Fruit fly (Drosophila melanogaster) whole organism, embryonic: ENCODE results near the gene CG15725.
A peak's percentile ranks its signal among the peaks of the same experiment; 100 is the strongest.

Experiments used
- ATbp ChIP-seq: fragments of 200-800 bp; sonication (Bioruptor generic); optimal IDR thresholded peaks from 2 replicates; lab custom pipeline; 2017; ENCODE audit warnings: missing biosample characterization, mild to moderate bottlenecking, missing genetic modification characterization, missing genetic modification reagents
- Aef1 ChIP-seq: fragments of 200-800 bp; sonication (Bioruptor generic); IDR thresholded peaks from 3 replicates; pipeline ENCODE4 v1.3.6; 2022; ENCODE audit warnings: missing biosample characterization, missing genetic modification characterization
- B-H2 ChIP-seq: fragments of 200-800 bp; sonication (Bioruptor generic); optimal IDR thresholded peaks from 2 replicates; lab custom pipeline; 2018; ENCODE audit warnings: missing biosample characterization, mild to moderate bottlenecking, missing genetic modification characterization
- CG1024 ChIP-seq: fragments of 200-800 bp; sonication (Bioruptor generic); IDR thresholded peaks from 2 replicates; pipeline ENCODE4 v1.3.6; 2022; ENCODE audit warnings: missing biosample characterization, missing genetic modification characterization
- CG10366 ChIP-seq: fragments of 200-800 bp; sonication (Bioruptor generic); IDR thresholded peaks from 2 replicates; pipeline ENCODE4 v1.3.6; 2022; ENCODE audit warnings: missing biosample characterization, missing genetic modification characterization
- CG10431 ChIP-seq: fragments of 200-800 bp; sonication (Bioruptor generic); optimal IDR thresholded peaks from 3 replicates; lab custom pipeline; 2018; ENCODE audit warnings: missing biosample characterization, mild to moderate bottlenecking, missing genetic modification characterization
- CG10543 ChIP-seq: fragments of 200-800 bp; sonication (Bioruptor generic); optimal IDR thresholded peaks from 3 replicates; lab custom pipeline; 2017; ENCODE audit warnings: missing biosample characterization, mild to moderate bottlenecking, missing genetic modification characterization, moderate library complexity
- CG10979 ChIP-seq: fragments of 200-800 bp; sonication (Bioruptor generic); optimal IDR thresholded peaks from 2 replicates; lab custom pipeline; 2018; ENCODE audit warnings: missing biosample characterization, mild to moderate bottlenecking, missing genetic modification characterization, moderate library complexity
- CG11085 ChIP-seq: fragments of 200-800 bp; sonication (Bioruptor generic); IDR thresholded peaks from 2 replicates; pipeline ENCODE4 v1.3.6; 2022; ENCODE audit warnings: missing biosample characterization, missing genetic modification characterization
- CG11723 ChIP-seq: fragments of 200-800 bp; sonication (Bioruptor generic); optimal IDR thresholded peaks from 2 replicates; lab custom pipeline; 2017; ENCODE audit warnings: missing biosample characterization, mild to moderate bottlenecking, missing genetic modification characterization
- CG12942 ChIP-seq: fragments of 200-800 bp; sonication (Bioruptor generic); optimal IDR thresholded peaks from 3 replicates; lab custom pipeline; 2016; ENCODE audit warnings: missing biosample characterization, missing genetic modification characterization
- CG15479 ChIP-seq: fragments of 200-800 bp; sonication (Bioruptor generic); optimal IDR thresholded peaks from 3 replicates; lab custom pipeline; 2019; ENCODE audit warnings: missing biosample characterization, mild to moderate bottlenecking, missing genetic modification characterization, moderate library complexity
- CG15601 ChIP-seq: fragments of 200-800 bp; sonication (Bioruptor generic); optimal IDR thresholded peaks from 3 replicates; lab custom pipeline; 2019; ENCODE audit warnings: missing biosample characterization, mild to moderate bottlenecking, missing genetic modification characterization, moderate library complexity
- CG17612 ChIP-seq: fragments of 200-800 bp; sonication (Bioruptor generic); IDR thresholded peaks from 2 replicates; pipeline ENCODE4 v1.3.6; 2022; ENCODE audit warnings: missing biosample characterization, missing genetic modification characterization
- CG2129 ChIP-seq: fragments of 200-800 bp; sonication (Bioruptor generic); IDR thresholded peaks from 2 replicates; pipeline ENCODE4 v1.3.6; 2022; ENCODE audit warnings: missing biosample characterization, missing genetic modification characterization; ENCODE audit not compliant: partially characterized antibody
- CG34376 ChIP-seq: fragments of 200-800 bp; sonication (Bioruptor generic); optimal IDR thresholded peaks from 2 replicates; lab custom pipeline; 2018; ENCODE audit warnings: missing biosample characterization, mild to moderate bottlenecking, missing genetic modification characterization
- CG3995 ChIP-seq: fragments of 200-800 bp; sonication (Bioruptor generic); optimal IDR thresholded peaks from 3 replicates; lab custom pipeline; 2016; ENCODE audit warnings: missing biosample characterization, missing genetic modification characterization
- CG42726 ChIP-seq: fragments of 200-800 bp; sonication (Bioruptor generic); IDR thresholded peaks from 2 replicates; pipeline ENCODE4 v1.3.6; 2022; ENCODE audit warnings: missing biosample characterization, missing genetic modification characterization; ENCODE audit not compliant: partially characterized antibody
- CG4282 ChIP-seq: fragments of 200-800 bp; sonication (Bioruptor generic); optimal IDR thresholded peaks from 2 replicates; lab custom pipeline; 2016; ENCODE audit warnings: missing biosample characterization, missing genetic modification characterization
- CG4360 ChIP-seq: fragments of 200-800 bp; sonication (Bioruptor generic); IDR thresholded peaks from 2 replicates; pipeline ENCODE4 v1.3.6; 2022; ENCODE audit warnings: missing biosample characterization, missing genetic modification characterization
- CG5953 ChIP-seq: fragments of 200-800 bp; sonication (Bioruptor generic); IDR thresholded peaks from 2 replicates; pipeline ENCODE4 v1.3.6; 2022; ENCODE audit warnings: missing biosample characterization, missing genetic modification characterization
- CG7357 ChIP-seq: fragments of 200-800 bp; sonication (Bioruptor generic); IDR thresholded peaks from 3 replicates; pipeline ENCODE4 v1.3.6; 2022; ENCODE audit warnings: missing biosample characterization, missing genetic modification characterization
- Dll ChIP-seq: fragments of 200-800 bp; sonication (Bioruptor generic); IDR thresholded peaks from 4 replicates; pipeline ENCODE4 v1.3.6; 2022; ENCODE audit warnings: missing biosample characterization, missing genetic modification characterization; ENCODE audit not compliant: partially characterized antibody
- Dp ChIP-seq: fragments of 200-800 bp; sonication (Bioruptor generic); optimal IDR thresholded peaks from 2 replicates; lab custom pipeline; 2018; ENCODE audit warnings: missing biosample characterization, mild to moderate bottlenecking, missing genetic modification characterization, moderate library complexity
- HHEX ChIP-seq: fragments of 200-800 bp; sonication (Bioruptor generic); optimal IDR thresholded peaks from 3 replicates; lab custom pipeline; 2017; ENCODE audit warnings: missing biosample characterization, mild to moderate bottlenecking, missing genetic modification characterization, missing genetic modification reagents
- Hr78 ChIP-seq, 2 experiments: fragments of 200-800 bp in 1 of 2; fragments of >200 bp in 1 of 2; sonication (Bioruptor generic) in 1 of 2; optimal IDR thresholded peaks; 2 replicates each; lab custom pipeline; 2017 to 2019; ENCODE audit warnings: missing biosample characterization in 2 of 2, missing genetic modification characterization in 2 of 2, mild to moderate bottlenecking in 1 of 2, moderate library complexity in 1 of 2
- Lhr ChIP-seq: fragments of 200-800 bp; sonication (Bioruptor generic); optimal IDR thresholded peaks from 3 replicates; lab custom pipeline; 2017; ENCODE audit warnings: mild to moderate bottlenecking, missing biosample characterization, missing genetic modification reagents, missing genetic modification characterization
- Poxn ChIP-seq: fragments of 200-800 bp; sonication (Bioruptor generic); IDR thresholded peaks from 2 replicates; pipeline ENCODE4 v1.3.6; 2022; ENCODE audit warnings: missing biosample characterization, missing genetic modification characterization
- Trl ChIP-seq, 3 experiments: fragments of >200 bp in 2 of 3; fragments of 200-800 bp in 1 of 3; sonication (Bioruptor generic) in 1 of 3; optimal IDR thresholded peaks; 2 replicates in 1 of 3; 3 replicates in 2 of 3; lab custom pipeline; 2016 to 2017; ENCODE audit warnings: missing biosample characterization in 1 of 3, missing genetic modification characterization in 1 of 3
- abd-A ChIP-seq: fragments of 200-800 bp; sonication (Bioruptor generic); optimal IDR thresholded peaks from 3 replicates; lab custom pipeline; 2019; ENCODE audit warnings: missing biosample characterization, mild to moderate bottlenecking, missing genetic modification characterization, moderate library complexity
- bsh ChIP-seq, 2 experiments: fragments of 200-800 bp; sonication (Bioruptor generic); optimal IDR thresholded peaks; 2 replicates each; lab custom pipeline; 2017 to 2018; ENCODE audit warnings: mild to moderate bottlenecking in 2 of 2, missing biosample characterization in 2 of 2, missing genetic modification characterization in 2 of 2, moderate library complexity in 1 of 2
- caup ChIP-seq: fragments of 200-800 bp; sonication (Bioruptor generic); optimal IDR thresholded peaks from 3 replicates; lab custom pipeline; 2017; ENCODE audit warnings: missing biosample characterization, mild to moderate bottlenecking, missing genetic modification characterization, moderate library complexity; ENCODE audit not compliant: severe bottlenecking
- cg ChIP-seq: fragments of 200-800 bp; sonication (Bioruptor generic); optimal IDR thresholded peaks from 3 replicates; lab custom pipeline; 2019; ENCODE audit warnings: missing biosample characterization, mild to moderate bottlenecking, missing genetic modification characterization, moderate library complexity
- emc ChIP-seq: fragments of 200-800 bp; sonication (Bioruptor generic); optimal IDR thresholded peaks from 2 replicates; lab custom pipeline; 2016; ENCODE audit warnings: missing biosample characterization, missing genetic modification characterization
- jumu ChIP-seq: fragments of 200-800 bp; sonication (Bioruptor generic); optimal IDR thresholded peaks from 3 replicates; lab custom pipeline; 2016; ENCODE audit warnings: missing biosample characterization, missing genetic modification characterization
- ken ChIP-seq: fragments of 200-800 bp; sonication (Bioruptor generic); IDR thresholded peaks from 3 replicates; pipeline ENCODE4 v1.3.6; 2022; ENCODE audit warnings: missing biosample characterization, missing genetic modification characterization
- nau ChIP-seq: fragments of 200-800 bp; sonication (Bioruptor generic); optimal IDR thresholded peaks from 3 replicates; lab custom pipeline; 2017; ENCODE audit warnings: missing biosample characterization, mild to moderate bottlenecking, missing genetic modification characterization, missing genetic modification reagents
- nom ChIP-seq: fragments of 200-800 bp; sonication (Bioruptor generic); optimal IDR thresholded peaks from 2 replicates; lab custom pipeline; 2017; ENCODE audit warnings: missing biosample characterization, missing genetic modification characterization, mild to moderate bottlenecking, moderate library complexity, missing genetic modification reagents
- pros ChIP-seq: fragments of 200-800 bp; sonication (Bioruptor generic); optimal IDR thresholded peaks from 3 replicates; lab custom pipeline; 2019; ENCODE audit warnings: missing biosample characterization, mild to moderate bottlenecking, missing genetic modification characterization, moderate library complexity
- psq ChIP-seq: fragments of 200-800 bp; sonication (Bioruptor generic); optimal IDR thresholded peaks from 2 replicates; lab custom pipeline; 2017; ENCODE audit warnings: missing biosample characterization, missing genetic modification characterization
- rib ChIP-seq: fragments of 200-800 bp; sonication (Bioruptor generic); IDR thresholded peaks from 2 replicates; pipeline ENCODE4 v1.3.6; 2022; ENCODE audit warnings: missing biosample characterization, missing genetic modification characterization
- slbo ChIP-seq: fragments of 200-800 bp; sonication (Bioruptor generic); IDR thresholded peaks from 2 replicates; pipeline ENCODE4 v1.3.6; 2022; ENCODE audit warnings: missing biosample characterization, missing genetic modification characterization
- so ChIP-seq: fragments of 200-800 bp; sonication (Bioruptor generic); IDR thresholded peaks from 3 replicates; pipeline ENCODE4 v1.3.6; 2022; ENCODE audit warnings: missing biosample characterization, missing genetic modification characterization
- sqz ChIP-seq: fragments of 200-800 bp; sonication (Bioruptor generic); optimal IDR thresholded peaks from 3 replicates; lab custom pipeline; 2018; ENCODE audit warnings: missing biosample characterization, mild to moderate bottlenecking, missing genetic modification characterization
- ssp ChIP-seq: fragments of 200-800 bp; sonication (Bioruptor generic); IDR thresholded peaks from 2 replicates; pipeline ENCODE4 v1.3.6; 2022; ENCODE audit warnings: missing biosample characterization, missing genetic modification characterization
- ttk ChIP-seq: fragments of 200-800 bp; sonication (Bioruptor generic); IDR thresholded peaks from 2 replicates; pipeline ENCODE4 v2.1.2; 2022; ENCODE audit warnings: missing biosample characterization, missing genetic modification characterization
- vfl ChIP-seq: fragments of 200-800 bp; sonication (Bioruptor generic); optimal IDR thresholded peaks from 2 replicates; lab custom pipeline; 2016; ENCODE audit warnings: missing biosample characterization, missing genetic modification characterization
- zfh1 ChIP-seq: fragments of 200-800 bp; sonication (Bioruptor generic); IDR thresholded peaks from 3 replicates; pipeline ENCODE4 v1.3.6; 2022; ENCODE audit warnings: missing biosample characterization, missing genetic modification characterization

Gene CG15725

DNA sequence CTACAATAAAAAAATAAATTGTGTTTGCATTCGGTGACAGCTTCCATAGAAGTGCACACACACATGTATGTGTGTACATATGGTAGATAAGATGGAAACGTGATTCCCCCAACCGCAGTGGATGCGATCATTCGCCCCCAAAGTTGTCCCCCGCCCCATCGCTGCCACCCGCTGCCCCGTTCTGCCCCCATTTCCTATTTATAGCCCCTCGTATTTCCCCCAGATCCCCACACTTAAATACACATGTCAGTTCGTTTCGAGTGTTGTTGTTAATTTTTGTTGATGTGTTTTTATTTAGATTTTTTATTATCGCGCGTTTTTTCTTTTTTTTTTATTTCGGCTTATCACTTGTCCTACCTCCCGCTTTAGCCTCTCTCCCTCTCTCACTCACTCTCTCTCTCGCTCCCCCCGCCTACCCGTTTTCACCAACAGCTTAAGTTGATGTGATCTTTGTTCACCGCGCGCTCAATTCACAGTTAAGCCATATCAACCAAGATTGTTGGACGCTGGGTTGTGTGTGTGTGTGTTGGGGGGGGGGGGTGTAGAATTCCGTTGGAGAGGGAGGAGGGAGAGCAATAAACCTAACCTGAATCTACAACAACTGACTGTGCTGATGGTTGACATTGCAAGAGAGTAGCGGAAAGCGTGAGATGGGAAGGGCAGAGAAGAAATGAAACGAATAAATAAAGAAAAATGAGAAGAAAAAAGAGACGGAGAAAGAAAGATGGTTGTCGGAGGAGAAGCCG, 48.1 kb downstream of the CG15725 start:
- TF ChIP-seq slbo (GFP tag; lab: Robert Waterston, UW): no peak
- TF ChIP-seq CG7357 (GFP tag; lab: Robert Waterston, UW): no peak
- peak; percentile 57; the same call in 1 of the 3 replicates for TF ChIP-seq so (GFP tag; lab: Robert Waterston, UW)
- peak; percentile 2 for TF ChIP-seq caup (GFP tag; lab: Kevin White, UChicago)
- peak; percentile 95 for TF ChIP-seq sqz (GFP tag; lab: Kevin White, UChicago)
- 0 out of 2 replicates have a peak, but pooled peaks have one; percentile 9 for TF ChIP-seq ttk
- peak; percentile 73 for TF ChIP-seq rib (GFP tag; lab: Robert Waterston, UW)
- no peak for TF ChIP-seq CG12942 (GFP tag; lab: Kevin White, UChicago)
- TF ChIP-seq CG17612 (GFP tag; lab: Robert Waterston, UW): no peak
- TF ChIP-seq CG34376 (GFP tag; lab: Kevin White, UChicago): peak; percentile 67
- peak; percentile 20 for TF ChIP-seq ATbp (GFP tag; lab: Kevin White, UChicago)
- TF ChIP-seq ssp: no peak
- peak in 1 of 2 experiments; percentile 22 for TF ChIP-seq bsh (GFP tag; optimal IDR thresholded peaks at IDR 0.05; lab: Kevin White, UChicago)
- TF ChIP-seq CG10543 (GFP tag; lab: Kevin White, UChicago): peak; percentile 83
- no peak for TF ChIP-seq B-H2 (GFP tag; lab: Kevin White, UChicago)
- TF ChIP-seq CG11723 (GFP tag; lab: Kevin White, UChicago): peak; percentile 13
- TF ChIP-seq cg: peak; percentile 74
- 0 out of 3 replicates have a peak, but pooled peaks have one; percentile 24 for TF ChIP-seq ken (GFP tag; lab: Robert Waterston, UW)
- TF ChIP-seq Poxn (GFP tag; lab: Robert Waterston, UW): no peak
- TF ChIP-seq zfh1 (GFP tag; lab: Robert Waterston, UW): peak; percentile 45; the same call in 1 of the 3 replicates
- no peak for TF ChIP-seq CG10979 (tag; lab: Kevin White, UChicago)
- TF ChIP-seq Hr78 (GFP tag; optimal IDR thresholded peaks at IDR 0.05; lab: Kevin White, UChicago): peak in 1 of 2 experiments; percentile 48
- TF ChIP-seq Lhr: peak; percentile 17
- peak; percentile 79 for TF ChIP-seq CG15479 (GFP tag; lab: Kevin White, UChicago)
- no peak for TF ChIP-seq Dll (GFP tag; lab: Robert Waterston, UW)
- no peak for TF ChIP-seq jumu (GFP tag; lab: Kevin White, UChicago)
- peak; percentile 11 for TF ChIP-seq CG10431 (GFP tag; lab: Kevin White, UChicago)
- peak; percentile 84 for TF ChIP-seq nom
- peak; percentile 89 for TF ChIP-seq pros (GFP tag; lab: Kevin White, UChicago)
- TF ChIP-seq Dp: no peak
- TF ChIP-seq psq (GFP tag; lab: Kevin White, UChicago): peak; percentile 81
- TF ChIP-seq CG10366 (GFP tag; lab: Robert Waterston, UW): peak; percentile 38; the same call in 1 of the 2 replicates
- TF ChIP-seq abd-A (tag; lab: Kevin White, UChicago): peak; percentile 93
- no peak for TF ChIP-seq CG1024
- no peak for TF ChIP-seq CG5953 (GFP tag; lab: Robert Waterston, UW)
- no peak for TF ChIP-seq CG3995 (GFP tag; lab: Kevin White, UChicago)
- TF ChIP-seq CG4360: peak; percentile 68
- TF ChIP-seq nau (GFP tag; lab: Kevin White, UChicago): peak; percentile 18
- peak; percentile 62 to 68 for TF ChIP-seq Trl (optimal IDR thresholded peaks at IDR 0.05; lab: Kevin White, UChicago)
- no peak for TF ChIP-seq Trl (GFP tag; optimal IDR thresholded peaks at IDR 0.05; lab: Kevin White, UChicago)
- no peak for TF ChIP-seq emc
- TF ChIP-seq CG2129 (GFP tag; lab: Robert Waterston, UW): no peak
- no peak for TF ChIP-seq HHEX (GFP tag; lab: Kevin White, UChicago)
- TF ChIP-seq CG42726 (GFP tag; lab: Robert Waterston, UW): peak; percentile 22; the same call in 1 of the 2 replicates
- TF ChIP-seq CG15601 (tag; lab: Kevin White, UChicago): no peak
- TF ChIP-seq CG4282: no peak
- TF ChIP-seq CG11085: no peak
- no peak for TF ChIP-seq vfl (GFP tag; lab: Kevin White, UChicago)
- peak; percentile 50 for TF ChIP-seq Aef1 (GFP tag; lab: Robert Waterston, UW)
